Worm (Caenorhabditis elegans) whole organism, midembryonic: ENCODE measurements around the gene isp-1.

Experiments
- T22C8.4 ChIP-seq: fragments of 200-800 bp; sonication (Bioruptor generic); IDR thresholded peaks from 2 replicates; pipeline ENCODE4 v1.3.6; 2022; ENCODE audit warnings: missing genetic modification characterization, missing compliant biosample characterization
- cog-1 ChIP-seq: sonication (generic microtip); optimal IDR thresholded peaks from 2 replicates; lab custom pipeline; 2016; ENCODE audit warnings: missing genetic modification characterization, missing compliant biosample characterization
- flt-1 ChIP-seq: fragments of 200-800 bp; sonication (Bioruptor generic); IDR thresholded peaks from 2 replicates; pipeline ENCODE4 v1.3.6; 2022; ENCODE audit warnings: missing genetic modification characterization, missing compliant biosample characterization
- klf-2 ChIP-seq: fragments of 200-800 bp; sonication (Bioruptor generic); conservative IDR thresholded peaks from 2 replicates; pipeline ENCODE4 v1.3.6; 2022; ENCODE audit warnings: missing genetic modification reagents, missing genetic modification characterization, missing compliant biosample characterization
- med-1 ChIP-seq: sonication (generic microtip); optimal IDR thresholded peaks from 2 replicates; lab custom pipeline; 2017; ENCODE audit warnings: missing genetic modification characterization, mild to moderate bottlenecking, missing compliant biosample characterization, antibody characterized with exemption, missing genetic modification reagents; ENCODE audit not compliant: insufficient read depth
- ref-1 ChIP-seq: fragments of 200-800 bp; sonication (Bioruptor generic); conservative IDR thresholded peaks from 2 replicates; pipeline ENCODE4 v1.3.6; 2022; ENCODE audit warnings: missing genetic modification reagents, missing genetic modification characterization, missing compliant biosample characterization
- tab-1 ChIP-seq: fragments of 200-800 bp; sonication (Bioruptor generic); IDR thresholded peaks from 2 replicates; pipeline ENCODE4 v1.3.6; 2022; ENCODE audit warnings: missing genetic modification characterization, missing compliant biosample characterization
- ztf-29 ChIP-seq: fragments of 200-800 bp; sonication (Bioruptor generic); IDR thresholded peaks from 2 replicates; pipeline ENCODE4 v1.3.6; 2022; ENCODE audit warnings: missing genetic modification reagents, missing genetic modification characterization, missing compliant biosample characterization

DNA sequence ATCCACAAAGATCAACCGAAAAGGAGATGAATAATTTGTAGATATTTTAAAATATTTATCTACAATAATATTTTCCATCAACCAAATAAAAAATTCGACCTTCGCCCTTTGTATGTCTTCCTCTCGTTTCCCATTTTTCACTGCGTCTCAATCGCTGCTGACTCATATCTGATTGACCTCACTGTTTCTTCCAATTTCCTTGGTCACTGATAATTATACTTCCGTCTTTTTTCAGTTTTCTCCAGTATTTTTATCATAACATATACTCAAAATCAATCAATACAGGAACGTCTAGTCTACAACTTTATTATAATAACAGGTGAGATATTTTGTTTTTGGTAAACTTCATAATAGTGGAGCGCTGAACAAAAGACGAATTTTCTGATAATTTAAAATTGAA is 3.1 kb upstream of the isp-1 start, which contains the start of gene pmk-3:
- no peak for TF ChIP-seq tab-1 (GFP tag; lab: Robert Waterston, UW)
- no peak for TF ChIP-seq cog-1 (tag; lab: Kevin White, UChicago)
- TF ChIP-seq flt-1 (GFP tag; lab: Robert Waterston, UW): no peak
- TF ChIP-seq med-1 (GFP tag; lab: Kevin White, UChicago): no peak
- no peak for TF ChIP-seq klf-2 (GFP tag; lab: Robert Waterston, UW)
- TF ChIP-seq T22C8.4: no peak
- TF ChIP-seq ztf-29 (GFP tag; lab: Robert Waterston, UW): no peak
- no peak for TF ChIP-seq ref-1 (GFP tag; lab: Robert Waterston, UW)
